Worm (Caenorhabditis elegans) whole organism, midembryonic: ENCODE results near the gene his-4.
"Not testable (repeated sequence)": the region's sequence is repeated elsewhere in the genome, so short reads cannot be mapped to it uniquely, and the experiment has no call there.

Experiments
- T22C8.4 ChIP-seq: fragments of 200-800 bp; sonication (Bioruptor generic); IDR thresholded peaks from 2 replicates; pipeline ENCODE4 v1.3.6; 2022; ENCODE audit warnings: missing genetic modification characterization, missing compliant biosample characterization
- flt-1 ChIP-seq: fragments of 200-800 bp; sonication (Bioruptor generic); IDR thresholded peaks from 2 replicates; pipeline ENCODE4 v1.3.6; 2022; ENCODE audit warnings: missing genetic modification characterization, missing compliant biosample characterization
- med-1 ChIP-seq: sonication (generic microtip); optimal IDR thresholded peaks from 2 replicates; lab custom pipeline; 2017; ENCODE audit warnings: missing genetic modification characterization, mild to moderate bottlenecking, missing compliant biosample characterization, antibody characterized with exemption, missing genetic modification reagents; ENCODE audit not compliant: insufficient read depth
- ref-1 ChIP-seq: fragments of 200-800 bp; sonication (Bioruptor generic); conservative IDR thresholded peaks from 2 replicates; pipeline ENCODE4 v1.3.6; 2022; ENCODE audit warnings: missing genetic modification reagents, missing genetic modification characterization, missing compliant biosample characterization
- tab-1 ChIP-seq: fragments of 200-800 bp; sonication (Bioruptor generic); IDR thresholded peaks from 2 replicates; pipeline ENCODE4 v1.3.6; 2022; ENCODE audit warnings: missing genetic modification characterization, missing compliant biosample characterization
- ztf-23 ChIP-seq: fragments of 200-800 bp; sonication (Bioruptor generic); IDR thresholded peaks from 2 replicates; pipeline ENCODE4 v1.3.6; 2022; ENCODE audit warnings: missing genetic modification reagents, missing genetic modification characterization, missing compliant biosample characterization

DNA sequence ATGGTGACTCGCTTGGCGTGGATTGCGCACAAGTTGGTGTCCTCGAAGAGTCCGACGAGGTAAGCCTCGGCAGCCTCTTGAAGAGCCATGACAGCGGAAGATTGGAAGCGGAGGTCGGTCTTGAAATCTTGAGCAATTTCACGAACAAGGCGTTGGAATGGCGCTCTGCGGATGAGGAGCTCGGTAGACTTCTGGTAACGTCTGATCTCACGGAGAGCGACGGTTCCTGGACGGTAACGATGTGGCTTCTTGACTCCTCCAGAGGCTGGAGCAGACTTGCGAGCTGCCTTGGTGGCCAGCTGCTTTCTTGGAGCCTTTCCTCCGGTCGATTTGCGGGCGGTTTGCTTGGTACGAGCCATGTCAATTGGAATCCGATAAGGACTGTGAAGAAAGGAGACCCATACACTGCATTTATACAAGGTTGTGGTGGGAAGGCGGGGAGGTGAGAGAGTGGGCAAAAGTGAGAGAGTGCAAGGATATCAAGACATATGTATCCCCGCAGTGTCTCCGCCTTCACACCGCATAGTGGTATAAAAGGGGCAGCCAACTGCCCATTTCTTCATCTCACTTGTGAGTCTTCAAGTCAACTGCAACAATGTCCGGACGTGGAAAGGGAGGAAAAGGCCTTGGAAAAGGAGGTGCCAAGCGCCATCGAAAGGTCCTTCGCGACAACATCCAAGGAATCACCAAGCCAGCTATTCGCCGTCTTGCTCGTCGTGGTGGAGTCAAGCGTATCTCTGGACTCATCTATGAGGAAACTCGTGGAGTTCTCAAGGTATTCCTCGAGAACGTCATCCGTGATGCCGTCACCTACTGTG lies 1.8 kb upstream of the his-4 start, which contains the start of the genes his-2 and his-1:
- peak; percentile 81 for TF ChIP-seq flt-1 (GFP tag; lab: Robert Waterston, UW)
- not testable (repeated sequence) for TF ChIP-seq ref-1 (GFP tag; lab: Robert Waterston, UW); T22C8.4 (GFP tag; lab: Robert Waterston, UW); tab-1 (GFP tag; lab: Robert Waterston, UW); med-1 (GFP tag; lab: Kevin White, UChicago)
- 0 out of 2 replicates have a peak, but pooled peaks have one; percentile 35 for TF ChIP-seq ztf-23 (GFP tag; lab: Robert Waterston, UW)
